Fruit fly (Drosophila melanogaster): ENCODE measurements around the gene nSyb.
A peak's percentile ranks its signal among the peaks of the same experiment; 100 is the strongest.

Gene nSyb

DNA sequence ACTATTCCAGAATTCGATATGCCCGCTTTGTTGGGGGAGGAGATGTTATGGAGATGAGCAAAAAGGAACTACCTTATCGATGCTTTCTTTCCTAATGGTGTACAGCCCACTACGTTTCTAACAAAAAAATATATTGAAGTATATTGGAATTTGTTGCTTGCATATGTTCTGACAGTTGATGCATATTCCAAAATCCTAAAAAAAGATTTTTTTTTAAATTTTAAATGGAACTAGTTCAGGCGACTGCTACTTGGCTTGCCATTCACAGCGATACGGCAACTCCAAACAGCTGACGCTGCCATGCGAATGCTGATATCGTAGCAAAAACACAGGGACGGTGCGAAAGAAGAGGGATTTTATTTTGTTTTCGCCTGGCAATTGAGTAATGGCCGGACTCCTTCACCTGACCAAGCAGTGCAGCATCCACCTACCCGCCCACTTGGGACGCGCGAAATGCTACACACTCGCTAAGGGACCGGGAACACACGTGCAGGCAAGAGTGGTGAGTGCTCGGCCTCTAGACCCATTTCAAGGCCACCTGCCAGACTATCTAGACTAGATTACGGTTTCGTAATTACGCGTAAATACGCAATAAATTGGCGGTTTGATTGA is 19.3 kb downstream of the nSyb start, which contains the start of the genes CG13926, ABCB7 and CG33230 (continued):
- TF ChIP-seq Stat92E (GFP tag; optimal IDR thresholded peaks at IDR 0.05), result peak in 1 of 3 experiments; percentile 53
- no peak for TF ChIP-seq gt (GFP tag; IDR thresholded peaks at IDR 0.05)
- TF ChIP-seq tio (GFP tag; optimal IDR thresholded peaks at IDR 0.05), result no peak
- peak; percentile 6 for TF ChIP-seq CG9817 (tag; optimal IDR thresholded peaks at IDR 0.05)
- no peak for TF ChIP-seq CG10565 (GFP tag; optimal IDR thresholded peaks at IDR 0.05)
- TF ChIP-seq Sox102F (GFP tag; optimal IDR thresholded peaks at IDR 0.05), result no peak
- TF ChIP-seq br (optimal IDR thresholded peaks at IDR 0.05), result no peak
- TF ChIP-seq trh (GFP tag; optimal IDR thresholded peaks at IDR 0.05), result no peak
- no peak for TF ChIP-seq btn (GFP tag; optimal IDR thresholded peaks at IDR 0.05)
- TF ChIP-seq CG1603 (tag; optimal IDR thresholded peaks at IDR 0.05), result no peak
- no peak for TF ChIP-seq tna (GFP tag; IDR thresholded peaks at IDR 0.05; ENCODE audit: partially characterized antibody)
- TF ChIP-seq gcm (GFP tag; optimal IDR thresholded peaks at IDR 0.05), result no peak
- TF ChIP-seq ind (GFP tag; optimal IDR thresholded peaks at IDR 0.05), result peak; percentile 27
- TF ChIP-seq Oli (tag; optimal IDR thresholded peaks at IDR 0.05), result no peak
- TF ChIP-seq kay (GFP tag; optimal IDR thresholded peaks at IDR 0.05), result no peak
- no peak for TF ChIP-seq Neu2 (GFP tag; optimal IDR thresholded peaks at IDR 0.05; ENCODE audit: borderline replicate concordance)
- 0 out of 4 replicates have a peak, but pooled peaks have one; percentile 18 for TF ChIP-seq chinmo (GFP tag; IDR thresholded peaks at IDR 0.05; ENCODE audit: partially characterized antibody)
- peak; percentile 34 for TF ChIP-seq CG17829 (tag; optimal IDR thresholded peaks at IDR 0.05)
- no peak for TF ChIP-seq CG6254 (GFP tag; optimal IDR thresholded peaks at IDR 0.05)
- TF ChIP-seq NC2β (GFP tag; optimal IDR thresholded peaks at IDR 0.05), result no peak
- TF ChIP-seq wek (GFP tag; optimal IDR thresholded peaks at IDR 0.05), result no peak
- no peak for TF ChIP-seq vnd (GFP tag; IDR thresholded peaks at IDR 0.05; ENCODE audit: partially characterized antibody)
- 0 out of 2 replicates have a peak, but pooled peaks have one; percentile 36 for TF ChIP-seq Xrp1 (GFP tag; IDR thresholded peaks at IDR 0.05)
- TF ChIP-seq en (GFP tag; optimal IDR thresholded peaks at IDR 0.05), result no peak
- no peak for TF ChIP-seq fd3F (GFP tag; optimal IDR thresholded peaks at IDR 0.05)
- peak; percentile 14 for TF ChIP-seq Abd-B (GFP tag; optimal IDR thresholded peaks at IDR 0.05)
- no peak for TF ChIP-seq esg (GFP tag; conservative IDR thresholded peaks at IDR 0.05)
- no peak for TF ChIP-seq gro (GFP tag; optimal IDR thresholded peaks at IDR 0.05)
- TF ChIP-seq CG17612 (GFP tag; IDR thresholded peaks at IDR 0.05), result no peak
- TF ChIP-seq CG7987 (GFP tag; optimal IDR thresholded peaks at IDR 0.05), result no peak
- TF ChIP-seq CG1602 (GFP tag; optimal IDR thresholded peaks at IDR 0.05), result no peak
- TF ChIP-seq rib (GFP tag; IDR thresholded peaks at IDR 0.05), result no peak
- TF ChIP-seq dmrt11E (tag; optimal IDR thresholded peaks at IDR 0.05), result no peak
- TF ChIP-seq pzg (GFP tag; optimal IDR thresholded peaks at IDR 0.05), result peak; percentile 54
- TF ChIP-seq slbo (GFP tag; IDR thresholded peaks at IDR 0.05), result peak; percentile 39; the same call in 1 of the 2 replicates
- 0 out of 2 replicates have a peak, but pooled peaks have one; percentile 19 for TF ChIP-seq sisA (GFP tag; IDR thresholded peaks at IDR 0.05)
- no peak for TF ChIP-seq CG10654 (GFP tag; optimal IDR thresholded peaks at IDR 0.05)
- no peak for TF ChIP-seq Side (GFP tag; optimal IDR thresholded peaks at IDR 0.05)
- TF ChIP-seq CG12744 (GFP tag; optimal IDR thresholded peaks at IDR 0.05), result no peak
- TF ChIP-seq lov (optimal IDR thresholded peaks at IDR 0.05), result no peak
- TF ChIP-seq lov (GFP tag; IDR thresholded peaks at IDR 0.05), result no peak
- TF ChIP-seq trem (tag; optimal IDR thresholded peaks at IDR 0.05), result peak; percentile 65
- peak; percentile 45 for TF ChIP-seq Meics (GFP tag; optimal IDR thresholded peaks at IDR 0.05)
- no peak for TF ChIP-seq Optix (GFP tag; IDR thresholded peaks at IDR 0.05)
- TF ChIP-seq Antp (GFP tag; optimal IDR thresholded peaks at IDR 0.05), result no peak
- no peak for TF ChIP-seq NC2α (GFP tag; optimal IDR thresholded peaks at IDR 0.05)
- TF ChIP-seq nerfin-1 (tag; optimal IDR thresholded peaks at IDR 0.05), result peak; percentile 33
- TF ChIP-seq pho (GFP tag; optimal IDR thresholded peaks at IDR 0.05), result no peak
- no peak for TF ChIP-seq CG5953 (GFP tag; IDR thresholded peaks at IDR 0.05)
- TF ChIP-seq luna (GFP tag; optimal IDR thresholded peaks at IDR 0.05), result no peak
- no peak for TF ChIP-seq peb (GFP tag; IDR thresholded peaks at IDR 0.05)
